Worm (Caenorhabditis elegans): ENCODE measurements around the gene nhl-1.

nhl-1 gene

ce11 chrIII:9125789-9126304 lies 27.9 kb downstream of the nhl-1 start, which contains the start of gene sec-16A.1:
Gene sec-16A.1 (plus strand): TSS chrIII:9125839.
- TF ChIP-seq nfya-1 (tag; optimal IDR thresholded peaks at IDR 0.05; ENCODE audit: insufficient read depth) (peak; percentile 37), egl-5 (tag; optimal IDR thresholded peaks at IDR 0.05) (no peak), nhr-11 (tag; optimal IDR thresholded peaks at IDR 0.05) (no peak), nhr-25 (tag; optimal IDR thresholded peaks at IDR 0.05) (peak; percentile 46), ceh-9 (tag; optimal IDR thresholded peaks at IDR 0.05) (no peak), nhr-43 (tag; optimal IDR thresholded peaks at IDR 0.05; ENCODE audit: poor library complexity, severe bottlenecking) (peak; percentile 40), ZK546.5 (tag; optimal IDR thresholded peaks at IDR 0.05) (no peak), ceh-28 (tag; optimal IDR thresholded peaks at IDR 0.05) (no peak), fkh-10 (GFP tag; optimal IDR thresholded peaks at IDR 0.05) (no peak), unc-62 (GFP tag; optimal IDR thresholded peaks at IDR 0.05) (no peak), hmg-11 (tag; optimal IDR thresholded peaks at IDR 0.05) (peak; percentile 11), pqm-1 (tag; optimal IDR thresholded peaks at IDR 0.05) (no peak), lsy-12 (tag; optimal IDR thresholded peaks at IDR 0.05) (no peak), elt-2 (tag; optimal IDR thresholded peaks at IDR 0.05) (peak; percentile 27), nhr-23 (tag; optimal IDR thresholded peaks at IDR 0.05) (peak; percentile 82), nhr-76 (tag; optimal IDR thresholded peaks at IDR 0.05) (no peak), ztf-11 (tag; optimal IDR thresholded peaks at IDR 0.05) (no peak), R02D3.7 (tag; optimal IDR thresholded peaks at IDR 0.05) (no peak), aly-2 (tag; optimal IDR thresholded peaks at IDR 0.05) (no peak)

- TF ChIP-seq fkh-2 (tag; optimal IDR thresholded peaks at IDR 0.05) (no peak), eor-1 (tag; optimal IDR thresholded peaks at IDR 0.05) (no peak), sea-2 (GFP tag; optimal IDR thresholded peaks at IDR 0.05) (no peak), nhr-11 (tag; optimal IDR thresholded peaks at IDR 0.05) (no peak), nhr-67 (tag; optimal IDR thresholded peaks at IDR 0.05) (no peak), tbx-2 (tag; optimal IDR thresholded peaks at IDR 0.05) (no peak), elt-1 (tag; optimal IDR thresholded peaks at IDR 0.05) (no peak), nhr-237 (tag; optimal IDR thresholded peaks at IDR 0.05) (no peak), nfya-1 (tag; optimal IDR thresholded peaks at IDR 0.05; ENCODE audit: insufficient read depth) (no peak), ZK546.5 (tag; optimal IDR thresholded peaks at IDR 0.05) (no peak)
These were observed 34.6 kb downstream of the nhl-1 start, which contains the start of gene ced-11 for ce11 chrIII:9118921-9119606. Gene ced-11 (plus strand): TSS chrIII:9119556.

- TF ChIP-seq eor-1 (tag; optimal IDR thresholded peaks at IDR 0.05) (no peak), ztf-4 (tag; optimal IDR thresholded peaks at IDR 0.05) (no peak), fkh-2 (tag; optimal IDR thresholded peaks at IDR 0.05) (no peak), nhr-77 (tag; optimal IDR thresholded peaks at IDR 0.05) (no peak), nfya-1 (tag; optimal IDR thresholded peaks at IDR 0.05; ENCODE audit: insufficient read depth) (no peak)
These were observed 35.3 kb downstream of the nhl-1 start, which contains the start of gene grl-11 for ce11 chrIII:9118314-9118850. Gene grl-11 (minus strand): TSS chrIII:9118364.

- no peak for TF ChIP-seq nhr-67 (tag; optimal IDR thresholded peaks at IDR 0.05)
- no peak for TF ChIP-seq aly-2 (tag; optimal IDR thresholded peaks at IDR 0.05)
- no peak for TF ChIP-seq lin-15B (tag; optimal IDR thresholded peaks at IDR 0.05)
- TF ChIP-seq fkh-10 (GFP tag; optimal IDR thresholded peaks at IDR 0.05) = no peak
- TF ChIP-seq egl-27 (tag; optimal IDR thresholded peaks at IDR 0.05) = no peak
- TF ChIP-seq elt-1 (tag; optimal IDR thresholded peaks at IDR 0.05) = no peak
- TF ChIP-seq elt-2 (tag; optimal IDR thresholded peaks at IDR 0.05) = no peak
- TF ChIP-seq nhr-23 (tag; optimal IDR thresholded peaks at IDR 0.05) = no peak
- TF ChIP-seq nhr-28 (tag; optimal IDR thresholded peaks at IDR 0.05) = no peak
- TF ChIP-seq ama-1 (optimal IDR thresholded peaks at IDR 0.05) = no peak
- TF ChIP-seq nfya-1 (tag; optimal IDR thresholded peaks at IDR 0.05; ENCODE audit: insufficient read depth) = no peak
- TF ChIP-seq fkh-2 (tag; optimal IDR thresholded peaks at IDR 0.05) = no peak
- TF ChIP-seq fos-1 (tag; optimal IDR thresholded peaks at IDR 0.05) = no peak
- no peak for TF ChIP-seq nhr-77 (tag; optimal IDR thresholded peaks at IDR 0.05)
- no peak for TF ChIP-seq elt-3 (tag; optimal IDR thresholded peaks at IDR 0.05)
- no peak for TF ChIP-seq zag-1 (tag; optimal IDR thresholded peaks at IDR 0.05)
These were observed 38.0 kb downstream of the nhl-1 start for ce11 chrIII:9115745-9116144.

Measured in whole organism, L3 larva.